Worm (Caenorhabditis elegans) whole organism, L4 larva: ENCODE results near the gene fbxa-95.
A peak's percentile ranks its signal among the peaks of the same experiment; 100 is the strongest.

Experiments
- ama-1 ChIP-seq: fragments of 150-350 bp; optimal IDR thresholded peaks from 2 replicates; lab custom pipeline; 2014; ENCODE audit warnings: inconsistent platforms, mixed read lengths
- ctbp-1 ChIP-seq: fragments of 200-800 bp; sonication (Bioruptor generic); IDR thresholded peaks from 2 replicates; pipeline ENCODE4 v1.3.6; 2022; ENCODE audit warnings: missing genetic modification reagents, missing genetic modification characterization, missing compliant biosample characterization
- dpl-1 ChIP-seq: fragments of 150-350 bp; optimal IDR thresholded peaks from 2 replicates; lab custom pipeline; 2014; ENCODE audit warnings: missing biosample characterization, missing genetic modification reagents, missing genetic modification characterization
- egl-43 ChIP-seq: fragments of 200-800 bp; sonication (Bioruptor generic); IDR thresholded peaks from 2 replicates; pipeline ENCODE4 v1.3.6; 2022; ENCODE audit warnings: missing genetic modification reagents, missing genetic modification characterization, missing compliant biosample characterization
- jun-1 ChIP-seq: fragments of 150-350 bp; optimal IDR thresholded peaks from 2 replicates; lab custom pipeline; 2014; ENCODE audit warnings: missing biosample characterization, missing genetic modification reagents, missing genetic modification characterization
- mdl-1 ChIP-seq, 2 experiments: fragments of 150-350 bp in 1 of 2; sonication (generic microtip) in 1 of 2; optimal IDR thresholded peaks; 2 replicates each; lab custom pipeline; 2014 to 2017; ENCODE audit warnings: missing biosample characterization in 2 of 2, missing genetic modification characterization in 2 of 2
- mep-1 ChIP-seq: fragments of 150-350 bp; sonication (generic microtip); optimal IDR thresholded peaks from 3 replicates; lab custom pipeline; 2014; ENCODE audit warnings: missing biosample characterization, missing genetic modification characterization
- nhr-41 ChIP-seq: fragments of 200-800 bp; sonication (Bioruptor generic); IDR thresholded peaks from 2 replicates; pipeline ENCODE4 v1.3.6; 2022; ENCODE audit warnings: missing genetic modification reagents, missing genetic modification characterization, missing compliant biosample characterization
- nhr-76 ChIP-seq: fragments of 150-350 bp; optimal IDR thresholded peaks from 2 replicates; lab custom pipeline; 2014; ENCODE audit warnings: missing biosample characterization, missing genetic modification characterization
- pha-4 ChIP-seq, 2 experiments: fragments of 150-350 bp in 1 of 2; fragments of 200-800 bp in 1 of 2; sonication (Bioruptor generic) in 1 of 2; IDR thresholded peaks in 1 of 2; optimal IDR thresholded peaks in 1 of 2; 2 replicates each; pipeline versions ENCODE4 v1.3.6 to Lab custom; 2014 to 2022; ENCODE audit warnings: missing genetic modification characterization in 2 of 2, missing genetic modification reagents in 2 of 2, missing biosample characterization in 1 of 2, missing compliant biosample characterization in 1 of 2
- skn-1 ChIP-seq: fragments of 150-350 bp; optimal IDR thresholded peaks from 2 replicates; lab custom pipeline; 2014; ENCODE audit warnings: missing biosample characterization, missing genetic modification characterization
- unc-62 ChIP-seq, 3 experiments: fragments of 150-350 bp in 1 of 3; sonication (generic microtip); optimal IDR thresholded peaks in 2 of 3; peaks in 1 of 3; 1 replicate in 1 of 3; 2 replicates in 2 of 3; lab custom pipeline; 2014 to 2017; ENCODE audit warnings: missing biosample characterization in 3 of 3, missing genetic modification characterization in 3 of 3, missing genetic modification reagents in 3 of 3, missing genotype in 1 of 3
- zag-1 ChIP-seq: fragments of 150-350 bp; optimal IDR thresholded peaks from 2 replicates; lab custom pipeline; 2014; ENCODE audit warnings: missing biosample characterization, missing genetic modification characterization
- zfp-2 ChIP-seq: sonication (generic microtip); optimal IDR thresholded peaks from 2 replicates; lab custom pipeline; 2016; ENCODE audit warnings: mild to moderate bottlenecking, missing genetic modification characterization, missing compliant biosample characterization

ce11 chrV:15553869-15554268 is 17.4 kb upstream of the fbxa-95 start:
- TF ChIP-seq ctbp-1 (peak; percentile 35; the same call in 1 of the 2 replicates), nhr-76 (tag; lab: Kevin White, UChicago) (no peak), mep-1 (tag; lab: Kevin White, UChicago) (peak; percentile 28), dpl-1 (GFP tag; lab: Kevin White, UChicago) (no peak), jun-1 (tag; lab: Kevin White, UChicago) (no peak), pha-4 (GFP tag; IDR thresholded peaks at IDR 0.05; lab: Robert Waterston, UW) (peak; percentile 39; the same call in 1 of the 2 replicates), pha-4 (tag; optimal IDR thresholded peaks at IDR 0.05; lab: Kevin White, UChicago) (no peak), skn-1 (no peak), ama-1 (lab: Kevin White, UChicago) (no peak), egl-43 (peak; percentile 87), zfp-2 (no peak), mdl-1 (tag; optimal IDR thresholded peaks at IDR 0.05; lab: Kevin White, UChicago) (no peak), zag-1 (no peak), unc-62 (GFP tag; optimal IDR thresholded peaks at IDR 0.05 in 1 of 2; lab: Kevin White, UChicago) (peak in 1 of 2 experiments; percentile 96), unc-62 (tag; optimal IDR thresholded peaks at IDR 0.05; lab: Kevin White, UChicago) (no peak), nhr-41 (GFP tag; lab: Robert Waterston, UW) (no peak; the same call in 1 of the 2 replicates)
